Fruit fly (Drosophila melanogaster): ENCODE results near the gene Sk1.

- TF ChIP-seq CG8478 (optimal IDR thresholded peaks at IDR 0.05) (no peak), CTCF (optimal IDR thresholded peaks at IDR 0.05) (no peak)
Measured at dm6 chrX:11424512-11424911, 17.8 kb upstream of the Sk1 start.

Measured in S2 (cell line).